Fruit fly (Drosophila melanogaster) whole organism, adult: ENCODE results near the gene CG15894.
A peak's percentile ranks its signal among the peaks of the same experiment; 100 is the strongest.

Experiments used
- CG12768 ChIP-seq: fragments of 200-800 bp; sonication (Bioruptor generic); optimal IDR thresholded peaks from 2 replicates; lab custom pipeline; 2017; ENCODE audit warnings: missing biosample characterization, missing genetic modification characterization, mild to moderate bottlenecking, moderate library complexity, missing genetic modification reagents
- CG1620 ChIP-seq: fragments of 200-800 bp; sonication (Bioruptor generic); optimal IDR thresholded peaks from 2 replicates; lab custom pipeline; 2016; ENCODE audit warnings: missing biosample characterization, missing genetic modification characterization
- CG5204 ChIP-seq: fragments of 200-800 bp; sonication (Bioruptor generic); optimal IDR thresholded peaks from 2 replicates; lab custom pipeline; 2016; ENCODE audit warnings: missing biosample characterization, missing genetic modification characterization
- CG7101 ChIP-seq: fragments of 200-800 bp; sonication (Bioruptor generic); optimal IDR thresholded peaks from 2 replicates; lab custom pipeline; 2018; ENCODE audit warnings: missing biosample characterization, mild to moderate bottlenecking, missing genetic modification characterization, moderate library complexity
- Mnt ChIP-seq: fragments of 200-800 bp; sonication (Bioruptor generic); optimal IDR thresholded peaks from 2 replicates; lab custom pipeline; 2016; ENCODE audit warnings: missing biosample characterization, mild to moderate bottlenecking, missing genetic modification characterization
- bab1 ChIP-seq: fragments of 200-800 bp; sonication (Bioruptor generic); optimal IDR thresholded peaks from 3 replicates; lab custom pipeline; 2019; ENCODE audit warnings: missing biosample characterization, mild to moderate bottlenecking, missing genetic modification characterization, moderate library complexity
- cnc ChIP-seq, 2 experiments: fragments of >200 bp; optimal IDR thresholded peaks; 2 replicates each; lab custom pipeline; 2017
- kay ChIP-seq: fragments of 200-800 bp; sonication (Bioruptor generic); peaks from one replicate; lab custom pipeline; 2016; ENCODE audit warnings: missing biosample characterization, missing genetic modification characterization, borderline replicate concordance
- ovo ChIP-seq: fragments of 200-800 bp; sonication (Bioruptor generic); optimal IDR thresholded peaks from 2 replicates; lab custom pipeline; 2016; ENCODE audit warnings: missing biosample characterization, missing genetic modification characterization
- tj ChIP-seq: fragments of 200-800 bp; sonication (Bioruptor generic); optimal IDR thresholded peaks from 3 replicates; lab custom pipeline; 2017; ENCODE audit warnings: missing biosample characterization, mild to moderate bottlenecking, missing genetic modification characterization, moderate library complexity

DNA sequence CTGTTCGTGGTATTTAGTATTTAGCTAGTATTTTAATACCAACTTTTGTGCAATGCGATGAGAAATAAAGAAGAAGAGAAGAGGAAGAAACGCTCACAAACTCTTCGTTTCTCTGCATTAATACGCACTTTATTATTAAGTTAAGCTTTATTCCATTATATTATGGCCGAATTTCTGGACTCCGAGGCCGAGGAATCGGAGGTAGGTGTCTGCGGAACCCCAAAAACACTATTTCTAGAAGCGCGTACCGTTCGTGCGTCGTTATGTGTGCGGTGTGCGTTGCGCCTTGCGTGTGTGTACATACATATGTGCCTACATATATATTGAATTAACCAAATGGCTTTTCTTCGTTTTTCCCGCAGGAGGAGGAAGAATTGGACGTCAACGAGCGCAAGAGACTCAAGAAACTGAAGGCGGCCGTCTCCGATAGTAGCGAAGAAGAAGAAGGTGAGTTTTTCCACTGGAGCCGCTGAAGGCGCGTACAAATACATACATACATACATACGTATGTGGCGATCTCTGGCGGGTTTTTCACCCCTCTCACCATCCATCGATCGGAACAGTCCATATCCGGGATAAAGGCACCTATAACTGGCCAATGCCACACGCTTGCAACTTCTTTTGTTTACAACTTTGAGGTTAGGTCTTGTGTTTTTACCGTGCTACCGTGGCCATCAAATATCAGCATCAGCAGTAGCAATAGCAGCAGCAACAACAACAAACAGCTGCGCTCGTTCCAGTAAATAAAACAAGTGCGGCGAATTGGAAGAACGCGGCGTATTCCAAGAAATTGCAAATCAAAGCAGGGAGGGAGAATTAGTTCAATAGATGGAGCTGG, 41.0 kb upstream of the CG15894 start, which contains the start of gene Spt6:
- TF ChIP-seq CG12768 (GFP tag; lab: Kevin White, UChicago), result no peak
- TF ChIP-seq bab1 (GFP tag; lab: Kevin White, UChicago), result no peak
- no peak for TF ChIP-seq CG5204 (GFP tag; lab: Kevin White, UChicago)
- TF ChIP-seq CG7101 (tag; lab: Kevin White, UChicago), result no peak
- peak; percentile 87 for TF ChIP-seq tj (GFP tag; lab: Kevin White, UChicago)
- TF ChIP-seq CG1620 (GFP tag; lab: Kevin White, UChicago), result no peak
- no peak for TF ChIP-seq cnc (optimal IDR thresholded peaks at IDR 0.05; lab: Kevin White, UChicago)
- TF ChIP-seq Mnt, result no peak
- no peak for TF ChIP-seq kay (GFP tag; lab: Kevin White, UChicago)
- no peak for TF ChIP-seq ovo (GFP tag; lab: Kevin White, UChicago)
